Fruit fly (Drosophila melanogaster) whole organism, wandering third instar larva: ENCODE data around the gene Blimp-1.
A peak's percentile ranks its signal among the peaks of the same experiment; 100 is the strongest.

Experiments used
- Abd-B ChIP-seq: fragments of >200 bp; optimal IDR thresholded peaks from 2 replicates; lab custom pipeline; 2017; ENCODE audit warnings: missing biosample characterization, missing genetic modification characterization
- CG32264 ChIP-seq: fragments of 200-800 bp; sonication (Bioruptor generic); optimal IDR thresholded peaks from 2 replicates; lab custom pipeline; 2016; ENCODE audit warnings: missing biosample characterization, missing genetic modification characterization
- CG9705 ChIP-seq: fragments of 200-800 bp; sonication (Bioruptor generic); optimal IDR thresholded peaks from 2 replicates; lab custom pipeline; 2018; ENCODE audit warnings: missing biosample characterization, mild to moderate bottlenecking, missing genetic modification characterization
- Dfd ChIP-seq: fragments of >200 bp; optimal IDR thresholded peaks from 2 replicates; lab custom pipeline; 2017; ENCODE audit warnings: missing biosample characterization, missing genetic modification characterization
- GATAd ChIP-seq: sonication (Bioruptor generic); optimal IDR thresholded peaks from 2 replicates; lab custom pipeline; 2016; ENCODE audit warnings: missing biosample characterization, missing genetic modification characterization
- HLH106 ChIP-seq: fragments of 200-800 bp; optimal IDR thresholded peaks from 3 replicates; lab custom pipeline; 2019; ENCODE audit warnings: missing biosample characterization, mild to moderate bottlenecking, missing genetic modification characterization, moderate library complexity
- Hr78 ChIP-seq: fragments of >200 bp; optimal IDR thresholded peaks from 2 replicates; lab custom pipeline; 2017; ENCODE audit warnings: missing biosample characterization, missing genetic modification characterization
- Hr83 ChIP-seq: fragments of 200-300 bp; sonication (Bioruptor generic); optimal IDR thresholded peaks from 2 replicates; lab custom pipeline; 2016; ENCODE audit warnings: missing biosample characterization, mild to moderate bottlenecking, missing genetic modification characterization, moderate library complexity; ENCODE audit not compliant: poor library complexity, severe bottlenecking
- Jra ChIP-seq: sonication (Bioruptor generic); optimal IDR thresholded peaks from 2 replicates; lab custom pipeline; 2016; ENCODE audit warnings: missing biosample characterization, missing genetic modification characterization
- Mio ChIP-seq: sonication (Bioruptor generic); optimal IDR thresholded peaks from 2 replicates; lab custom pipeline; 2016; ENCODE audit warnings: missing biosample characterization, missing genetic modification characterization
- Myc ChIP-seq: fragments of >200 bp; optimal IDR thresholded peaks from 2 replicates; lab custom pipeline; 2017
- N ChIP-seq: fragments of >200 bp; optimal IDR thresholded peaks from 2 replicates; lab custom pipeline; 2018; ENCODE audit warnings: missing biosample characterization, missing external identifiers, missing genetic modification characterization
- Rel ChIP-seq, 2 experiments: fragments of 200-800 bp; sonication (Bioruptor generic) in 1 of 2; optimal IDR thresholded peaks; 2 replicates in 1 of 2; 3 replicates in 1 of 2; lab custom pipeline; 2016 to 2019; ENCODE audit warnings: mild to moderate bottlenecking in 2 of 2, missing biosample characterization in 2 of 2, missing genetic modification characterization in 2 of 2, moderate library complexity in 1 of 2
- Sp1 ChIP-seq: fragments of 200-800 bp; sonication (Bioruptor generic); optimal IDR thresholded peaks from 3 replicates; lab custom pipeline; 2019; ENCODE audit warnings: missing biosample characterization, mild to moderate bottlenecking, missing genetic modification characterization, moderate library complexity
- Vsx2 ChIP-seq: fragments of 200-300, 225-300 bp; sonication (Bioruptor generic); optimal IDR thresholded peaks from 2 replicates; lab custom pipeline; 2018; ENCODE audit warnings: missing biosample characterization, missing genetic modification characterization; ENCODE audit not compliant: partially characterized antibody
- brk ChIP-seq: fragments of 200-800 bp; sonication (Bioruptor generic); optimal IDR thresholded peaks from 2 replicates; lab custom pipeline; 2016; ENCODE audit warnings: missing biosample characterization, mild to moderate bottlenecking, missing genetic modification characterization
- dl ChIP-seq, 2 experiments: fragments of 175-275, 200-275 bp in 1 of 2; fragments of 200-275 bp in 1 of 2; sonication (Bioruptor generic); optimal IDR thresholded peaks; lab custom pipeline; 2018; ENCODE audit warnings: mild to moderate bottlenecking in 2 of 2, missing biosample characterization in 2 of 2, missing genetic modification characterization in 2 of 2, moderate library complexity in 2 of 2; ENCODE audit not compliant: partially characterized antibody in 2 of 2, insufficient read depth in 1 of 2
- dsf ChIP-seq: sonication (Bioruptor generic); optimal IDR thresholded peaks from 2 replicates; lab custom pipeline; 2016; ENCODE audit warnings: missing biosample characterization, missing genetic modification characterization, borderline replicate concordance
- ey ChIP-seq: fragments of 200-800 bp; sonication (Bioruptor generic); optimal IDR thresholded peaks from 2 replicates; lab custom pipeline; 2016; ENCODE audit warnings: missing biosample characterization, missing genetic modification characterization
- foxo ChIP-seq, 2 experiments: fragments of 200-800 bp; sonication (Bioruptor generic); optimal IDR thresholded peaks; 2 replicates in 1 of 2; 3 replicates in 1 of 2; lab custom pipeline; 2016 to 2017; ENCODE audit warnings: missing biosample characterization in 2 of 2, missing genetic modification characterization in 2 of 2
- fru ChIP-seq: fragments of 200-800 bp; sonication (Bioruptor generic); optimal IDR thresholded peaks from 3 replicates; lab custom pipeline; 2016; ENCODE audit warnings: missing biosample characterization, mild to moderate bottlenecking, missing genetic modification characterization
- jim ChIP-seq: fragments of 175-275, 200-325 bp; sonication (Bioruptor generic); optimal IDR thresholded peaks from 2 replicates; lab custom pipeline; 2016; ENCODE audit warnings: missing biosample characterization, mild to moderate bottlenecking, missing genetic modification characterization
- lola ChIP-seq: fragments of >200 bp; optimal IDR thresholded peaks from 2 replicates; lab custom pipeline; 2017; ENCODE audit warnings: missing biosample characterization, missing genetic modification characterization
- pan ChIP-seq: fragments of >200 bp; optimal IDR thresholded peaks from 2 replicates; lab custom pipeline; 2017
- psq ChIP-seq: fragments of 200-800 bp; sonication (Bioruptor generic); optimal IDR thresholded peaks from 3 replicates; lab custom pipeline; 2017; ENCODE audit warnings: missing biosample characterization, mild to moderate bottlenecking, missing genetic modification characterization, moderate library complexity
- sage ChIP-seq: fragments of 200-800 bp; sonication (Bioruptor generic); optimal IDR thresholded peaks from 2 replicates; lab custom pipeline; 2016; ENCODE audit warnings: missing biosample characterization, mild to moderate bottlenecking, missing genetic modification characterization
- sv ChIP-seq: fragments of 200-800 bp; sonication (Bioruptor generic); optimal IDR thresholded peaks from 3 replicates; lab custom pipeline; 2016; ENCODE audit warnings: missing biosample characterization, missing genetic modification characterization
- tai ChIP-seq: sonication (Bioruptor generic); optimal IDR thresholded peaks from 2 replicates; lab custom pipeline; 2016; ENCODE audit warnings: missing biosample characterization, missing genetic modification characterization
- usp ChIP-seq: fragments of >200 bp; optimal IDR thresholded peaks from 2 replicates; lab custom pipeline; 2017; ENCODE audit warnings: missing biosample characterization, missing genetic modification characterization
- woc ChIP-seq: sonication (Bioruptor generic); optimal IDR thresholded peaks from 2 replicates; lab custom pipeline; 2016; ENCODE audit warnings: missing biosample characterization, mild to moderate bottlenecking, missing genetic modification characterization

Blimp-1 gene

DNA sequence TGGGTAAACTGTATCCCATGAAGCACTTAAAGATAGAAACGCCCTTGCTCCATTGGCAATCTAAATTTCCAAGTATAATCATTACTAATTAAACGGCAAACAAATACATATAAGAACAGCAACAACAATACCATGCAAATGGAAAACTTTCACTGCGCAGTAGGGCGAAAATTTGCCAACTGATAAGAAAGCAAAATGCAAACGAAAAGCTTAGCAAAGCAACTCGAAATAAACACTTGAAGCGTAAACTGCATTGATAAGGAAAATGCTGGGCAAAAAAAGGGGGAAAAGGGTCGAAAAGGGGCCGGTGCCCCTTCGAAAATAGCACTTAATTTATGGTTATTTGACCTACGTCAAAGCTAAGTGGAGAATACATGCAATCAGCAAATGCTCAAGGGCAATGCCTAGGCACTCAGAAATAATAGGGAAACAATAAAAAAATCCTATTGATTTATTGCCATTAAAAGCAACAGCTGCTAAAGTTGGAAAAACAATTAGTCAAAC is 7.8 kb downstream of the Blimp-1 start:
- TF ChIP-seq Myc (lab: Kevin White, UChicago) (no peak), usp (GFP tag; lab: Kevin White, UChicago) (no peak), Sp1 (GFP tag; lab: Kevin White, UChicago) (no peak), Vsx2 (GFP tag; lab: Kevin White, UChicago) (no peak), Abd-B (GFP tag; lab: Kevin White, UChicago) (no peak), HLH106 (tag; lab: Kevin White, UChicago) (no peak), fru (GFP tag; lab: Kevin White, UChicago) (no peak), Hr78 (no peak), sv (GFP tag; lab: Kevin White, UChicago) (no peak), woc (no peak), Dfd (GFP tag; lab: Kevin White, UChicago) (no peak), Hr83 (no peak), pan (lab: Kevin White, UChicago) (no peak), N (GFP tag; lab: Kevin White, UChicago) (no peak)

DNA sequence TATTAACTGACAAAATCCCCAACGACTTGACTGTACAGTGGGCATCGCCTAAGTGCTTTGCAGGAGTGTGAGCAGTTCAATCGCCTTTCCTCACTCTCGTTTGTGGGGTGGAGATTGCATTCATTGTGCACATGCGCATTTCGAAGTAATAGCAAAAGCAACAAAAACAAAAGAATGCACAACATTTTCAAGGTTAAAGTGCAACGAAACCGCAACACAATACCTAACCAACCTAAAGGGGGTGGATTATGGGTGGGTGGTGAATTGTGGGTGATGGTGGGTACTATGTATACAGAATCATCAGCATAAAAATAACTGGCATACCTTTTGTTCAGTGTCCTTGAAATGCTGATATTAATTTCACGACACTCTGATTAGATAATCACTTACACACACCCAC is 8.7 kb downstream of the Blimp-1 start:
- TF ChIP-seq psq (peak; percentile 30), HLH106 (tag; lab: Kevin White, UChicago) (peak; percentile 27), Rel (GFP tag; optimal IDR thresholded peaks at IDR 0.05; lab: Kevin White, UChicago) (no peak), Rel (tag; optimal IDR thresholded peaks at IDR 0.05; lab: Kevin White, UChicago) (peak; percentile 78), foxo (GFP tag; optimal IDR thresholded peaks at IDR 0.05; lab: Kevin White, UChicago) (peak in 1 of 2 experiments; percentile 8), Jra (no peak), Sp1 (GFP tag; lab: Kevin White, UChicago) (peak; percentile 6), N (GFP tag; lab: Kevin White, UChicago) (no peak), sage (GFP tag; lab: Kevin White, UChicago) (no peak), CG32264 (GFP tag; lab: Kevin White, UChicago) (no peak)

DNA sequence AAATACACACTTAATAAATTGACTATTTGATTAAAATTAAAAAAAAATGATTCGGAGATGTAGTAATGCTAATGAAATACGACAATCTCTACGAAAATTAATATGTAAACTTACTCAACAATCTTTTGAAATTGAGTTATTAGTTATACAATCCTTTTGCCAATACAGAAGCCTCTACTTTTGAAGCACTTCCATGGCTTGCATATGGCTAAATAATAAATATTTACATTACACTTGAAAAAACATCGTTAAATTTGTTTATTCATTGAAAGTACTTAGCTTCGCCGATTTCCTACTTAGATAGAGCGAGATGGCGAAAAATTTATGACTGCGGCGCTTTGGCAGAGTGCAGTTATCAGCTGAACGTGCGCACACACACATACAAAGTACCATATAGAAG is 9.9 kb downstream of the Blimp-1 start:
- TF ChIP-seq HLH106 (tag; lab: Kevin White, UChicago), result no peak

DNA sequence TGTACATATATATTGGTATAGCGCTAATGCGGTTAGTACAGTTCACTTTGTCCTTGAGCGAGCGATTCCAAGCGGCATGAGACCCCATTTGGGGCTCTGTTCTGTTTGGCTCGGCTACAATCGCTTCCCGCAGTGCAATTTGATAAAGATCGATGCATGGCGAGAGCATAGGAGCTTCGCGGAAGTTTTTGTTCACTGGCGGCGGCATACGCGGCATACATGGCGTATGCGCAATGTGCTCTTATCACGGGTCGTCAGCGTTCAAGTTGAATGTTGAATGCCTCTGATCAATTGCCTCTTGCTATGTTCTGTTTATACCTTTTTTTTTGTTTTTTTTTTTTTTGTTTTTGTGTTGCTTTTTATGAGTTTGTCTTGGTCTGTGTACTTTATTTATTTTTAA is 10.3 kb downstream of the Blimp-1 start:
- TF ChIP-seq Hr83 (no peak), Dfd (GFP tag; lab: Kevin White, UChicago) (no peak), CG9705 (GFP tag; lab: Kevin White, UChicago) (no peak), Jra (no peak), dsf (no peak), usp (GFP tag; lab: Kevin White, UChicago) (no peak), tai (no peak), Sp1 (GFP tag; lab: Kevin White, UChicago) (no peak)

DNA sequence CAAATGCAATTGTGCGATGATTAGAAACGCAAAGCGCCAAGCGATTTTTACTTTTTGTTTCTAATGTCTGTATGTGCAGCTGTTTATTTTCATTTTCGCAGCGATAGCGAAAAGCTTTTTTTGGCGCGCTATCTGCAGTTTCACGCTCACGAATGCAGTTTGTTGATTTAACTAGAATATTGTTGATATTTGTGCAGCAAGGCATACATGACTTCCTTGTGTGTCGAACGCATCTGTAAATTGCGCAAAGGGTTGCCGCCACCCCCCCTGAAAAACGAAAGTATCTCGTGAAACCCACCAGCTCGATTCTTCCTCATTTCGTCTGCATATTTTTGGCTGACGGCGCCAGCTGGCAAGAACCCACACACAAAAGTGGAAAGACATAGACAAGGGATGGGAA is 10.8 kb downstream of the Blimp-1 start:
- no peak for TF ChIP-seq Dfd (GFP tag; lab: Kevin White, UChicago)
- TF ChIP-seq Jra, result no peak
- TF ChIP-seq jim (GFP tag; lab: Kevin White, UChicago), result no peak
- TF ChIP-seq Hr83, result no peak
- no peak for TF ChIP-seq N (GFP tag; lab: Kevin White, UChicago)
- TF ChIP-seq dsf, result no peak
- TF ChIP-seq pan (lab: Kevin White, UChicago), result no peak
- no peak for TF ChIP-seq brk (GFP tag; lab: Kevin White, UChicago)
- no peak for TF ChIP-seq dl (GFP tag; optimal IDR thresholded peaks at IDR 0.05; lab: Kevin White, UChicago; ENCODE audit: insufficient read depth in 1 of 2, partially characterized antibody in 2 of 2)
- TF ChIP-seq Vsx2 (GFP tag; lab: Kevin White, UChicago), result no peak
- no peak for TF ChIP-seq Mio
- TF ChIP-seq psq, result no peak
- TF ChIP-seq sage (GFP tag; lab: Kevin White, UChicago), result no peak
- no peak for TF ChIP-seq Sp1 (GFP tag; lab: Kevin White, UChicago)
- TF ChIP-seq GATAd, result no peak
- TF ChIP-seq Myc (lab: Kevin White, UChicago), result no peak
- TF ChIP-seq lola (GFP tag; lab: Kevin White, UChicago), result no peak
- no peak for TF ChIP-seq ey
- no peak for TF ChIP-seq woc
- no peak for TF ChIP-seq foxo (GFP tag; optimal IDR thresholded peaks at IDR 0.05; lab: Kevin White, UChicago)
